Fruit fly (Drosophila melanogaster): ENCODE measurements around the gene Gale.

dm6 chr3L:624203-624914 lies 24.0 kb upstream of the Gale start:
- TF ChIP-seq CTCF (optimal IDR thresholded peaks at IDR 0.05) (no peak), CG8478 (optimal IDR thresholded peaks at IDR 0.05) (no peak)
